Worm (Caenorhabditis elegans) whole organism, L4 larva: Measurements from ENCODE around the gene Y54G2A.37.

Experiments used
- F10B5.3 ChIP-seq: sonication (generic microtip); optimal IDR thresholded peaks from 2 replicates; lab custom pipeline; 2016; ENCODE audit warnings: mild to moderate bottlenecking, missing genetic modification characterization, missing compliant biosample characterization
- F26F4.8 ChIP-seq: fragments of 200-800 bp; sonication (Bioruptor generic); conservative IDR thresholded peaks from 2 replicates; pipeline ENCODE4 v1.3.6; 2022; ENCODE audit warnings: missing genetic modification characterization, missing compliant biosample characterization
- R02D3.7 ChIP-seq: fragments of 150-350 bp; sonication (generic microtip); optimal IDR thresholded peaks from 3 replicates; lab custom pipeline; 2014; ENCODE audit warnings: missing biosample characterization, missing genetic modification characterization
- Y48G9A.11 ChIP-seq: fragments of 200-800 bp; sonication (Bioruptor generic); IDR thresholded peaks from 2 replicates; pipeline ENCODE4 v1.3.6; 2022; ENCODE audit warnings: missing genetic modification reagents, missing genetic modification characterization, missing compliant biosample characterization
- ZK337.2 ChIP-seq: fragments of 200-800 bp; sonication (Bioruptor generic); IDR thresholded peaks from 2 replicates; pipeline ENCODE4 v1.3.6; 2022; ENCODE audit warnings: missing genetic modification reagents, missing genetic modification characterization, missing compliant biosample characterization
- aha-1 ChIP-seq: fragments of 150-350 bp; peaks from one replicate; lab custom pipeline; 2014; ENCODE audit warnings: missing biosample characterization, missing genetic modification characterization
- ama-1 ChIP-seq: fragments of 150-350 bp; optimal IDR thresholded peaks from 2 replicates; lab custom pipeline; 2014; ENCODE audit warnings: inconsistent platforms, mixed read lengths
- ceh-28 ChIP-seq: fragments of 150-350 bp; optimal IDR thresholded peaks from 2 replicates; lab custom pipeline; 2014; ENCODE audit warnings: missing biosample characterization, missing genetic modification reagents, missing genetic modification characterization
- ceh-62 ChIP-seq: sonication (generic microtip); optimal IDR thresholded peaks from 2 replicates; lab custom pipeline; 2017; ENCODE audit warnings: missing biosample characterization, missing genetic modification characterization
- ceh-82 ChIP-seq: sonication (generic microtip); optimal IDR thresholded peaks from 2 replicates; lab custom pipeline; 2017; ENCODE audit warnings: missing biosample characterization, missing genetic modification characterization
- cey-2 ChIP-seq: sonication (generic microtip); optimal IDR thresholded peaks from 3 replicates; lab custom pipeline; 2017; ENCODE audit warnings: missing genetic modification characterization, mild to moderate bottlenecking, missing compliant biosample characterization, antibody characterized with exemption, borderline replicate concordance; ENCODE audit not compliant: insufficient read depth
- ctbp-1 ChIP-seq: fragments of 200-800 bp; sonication (Bioruptor generic); IDR thresholded peaks from 2 replicates; pipeline ENCODE4 v1.3.6; 2022; ENCODE audit warnings: missing genetic modification reagents, missing genetic modification characterization, missing compliant biosample characterization
- daf-12 ChIP-seq: fragments of 150-350 bp; optimal IDR thresholded peaks from 2 replicates; lab custom pipeline; 2014; ENCODE audit warnings: missing biosample characterization, missing genetic modification reagents, missing genetic modification characterization
- daf-16 ChIP-seq, 3 experiments: sonication (generic microtip); optimal IDR thresholded peaks; 2 replicates each; lab custom pipeline; 2016 to 2017; ENCODE audit warnings: missing genetic modification characterization in 3 of 3, missing genetic modification reagents in 3 of 3, mild to moderate bottlenecking in 2 of 3, missing compliant biosample characterization in 2 of 3, missing biosample characterization in 1 of 3, moderate library complexity in 1 of 3
- dmd-6 ChIP-seq: fragments of 200-800 bp; sonication (Bioruptor generic); IDR thresholded peaks from 2 replicates; pipeline ENCODE4 v1.3.6; 2022; ENCODE audit warnings: missing genetic modification reagents, missing genetic modification characterization, missing compliant biosample characterization
- dmd-8 ChIP-seq: fragments of 200-800 bp; sonication (Bioruptor generic); IDR thresholded peaks from 2 replicates; pipeline ENCODE4 v1.3.6; 2022; ENCODE audit warnings: missing genetic modification characterization, missing compliant biosample characterization
- dmd-9 ChIP-seq: fragments of 200-800 bp; sonication (Bioruptor generic); IDR thresholded peaks from 2 replicates; pipeline ENCODE4 v1.3.6; 2022; ENCODE audit warnings: missing genetic modification reagents, missing genetic modification characterization, missing compliant biosample characterization
- duxl-1 ChIP-seq: sonication (generic microtip); optimal IDR thresholded peaks from 2 replicates; lab custom pipeline; 2016; ENCODE audit warnings: mild to moderate bottlenecking, missing genetic modification characterization, moderate library complexity, missing compliant biosample characterization; ENCODE audit not compliant: poor library complexity
- dve-1 ChIP-seq: sonication (generic microtip); optimal IDR thresholded peaks from 2 replicates; lab custom pipeline; 2017; ENCODE audit warnings: antibody characterized with exemption, mild to moderate bottlenecking, missing genetic modification characterization, missing compliant biosample characterization; ENCODE audit not compliant: insufficient read depth
- egl-43 ChIP-seq: fragments of 200-800 bp; sonication (Bioruptor generic); IDR thresholded peaks from 2 replicates; pipeline ENCODE4 v1.3.6; 2022; ENCODE audit warnings: missing genetic modification reagents, missing genetic modification characterization, missing compliant biosample characterization
- fkh-10 ChIP-seq: fragments of 150-350 bp; optimal IDR thresholded peaks from 2 replicates; lab custom pipeline; 2014; ENCODE audit warnings: missing biosample characterization, missing genetic modification reagents, missing genetic modification characterization
- fos-1 ChIP-seq: fragments of 150-350 bp; optimal IDR thresholded peaks from 2 replicates; lab custom pipeline; 2014; ENCODE audit warnings: missing biosample characterization, missing genetic modification characterization
- hif-1 ChIP-seq, 2 experiments: sonication (generic microtip); optimal IDR thresholded peaks; 2 replicates each; lab custom pipeline; 2016 to 2017; ENCODE audit warnings: missing compliant biosample characterization in 2 of 2, missing genetic modification characterization in 2 of 2, missing genetic modification reagents in 2 of 2, missing genotype in 2 of 2, mild to moderate bottlenecking in 1 of 2
- hlh-11 ChIP-seq: fragments of 200-800 bp; sonication (Bioruptor generic); optimal IDR thresholded peaks from 2 replicates; lab custom pipeline; 2018; ENCODE audit warnings: mild to moderate bottlenecking, missing genetic modification characterization, missing compliant biosample characterization
- hmg-1.1 ChIP-seq: fragments of 200-800 bp; sonication (Bioruptor generic); IDR thresholded peaks from 2 replicates; pipeline ENCODE4 v1.3.6; 2022; ENCODE audit warnings: missing genetic modification reagents, missing genetic modification characterization, missing compliant biosample characterization
- lim-7 ChIP-seq: fragments of 200-800 bp; sonication (Bioruptor generic); IDR thresholded peaks from 2 replicates; pipeline ENCODE4 v1.3.6; 2022; ENCODE audit warnings: missing genetic modification characterization, missing compliant biosample characterization
- lin-1 ChIP-seq: fragments of 200-800 bp; sonication (Bioruptor generic); IDR thresholded peaks from 2 replicates; pipeline ENCODE4 v1.3.6; 2022; ENCODE audit warnings: missing genetic modification reagents, missing genetic modification characterization, missing compliant biosample characterization
- lin-13 ChIP-seq: fragments of 150-350 bp; optimal IDR thresholded peaks from 2 replicates; lab custom pipeline; 2014; ENCODE audit warnings: missing biosample characterization, missing genetic modification reagents, missing genetic modification characterization
- lin-38 ChIP-seq: fragments of 200-800 bp; sonication (Bioruptor generic); IDR thresholded peaks from 2 replicates; pipeline ENCODE4 v1.3.6; 2022; ENCODE audit warnings: missing genetic modification reagents, missing genetic modification characterization, missing compliant biosample characterization
- lin-39 ChIP-seq: fragments of 150-350 bp; optimal IDR thresholded peaks from 2 replicates; lab custom pipeline; 2014; ENCODE audit warnings: missing biosample characterization, missing genetic modification reagents, missing genetic modification characterization
- lsy-2 ChIP-seq, 2 experiments: fragments of 150-350 bp in 1 of 2; sonication (generic microtip) in 1 of 2; optimal IDR thresholded peaks; 2 replicates each; lab custom pipeline; 2014 to 2017; ENCODE audit warnings: missing biosample characterization in 2 of 2, missing genetic modification characterization in 2 of 2
- mdl-1 ChIP-seq, 2 experiments: fragments of 150-350 bp in 1 of 2; sonication (generic microtip) in 1 of 2; optimal IDR thresholded peaks; 2 replicates each; lab custom pipeline; 2014 to 2017; ENCODE audit warnings: missing biosample characterization in 2 of 2, missing genetic modification characterization in 2 of 2
- mep-1 ChIP-seq: fragments of 150-350 bp; sonication (generic microtip); optimal IDR thresholded peaks from 3 replicates; lab custom pipeline; 2014; ENCODE audit warnings: missing biosample characterization, missing genetic modification characterization
- mes-2 ChIP-seq: sonication (generic microtip); optimal IDR thresholded peaks from 2 replicates; lab custom pipeline; 2016; ENCODE audit warnings: missing genotype, mild to moderate bottlenecking, missing genetic modification characterization, missing compliant biosample characterization; ENCODE audit not compliant: poor library complexity, severe bottlenecking
- nhr-11 ChIP-seq: fragments of 150-350 bp; optimal IDR thresholded peaks from 2 replicates; lab custom pipeline; 2014; ENCODE audit warnings: missing biosample characterization, missing genetic modification characterization
- nhr-25 ChIP-seq: sonication (generic microtip); optimal IDR thresholded peaks from 2 replicates; lab custom pipeline; 2017; ENCODE audit warnings: missing genetic modification characterization, mild to moderate bottlenecking, missing compliant biosample characterization, antibody characterized with exemption, moderate library complexity, borderline replicate concordance; ENCODE audit not compliant: insufficient read depth
- nhr-48 ChIP-seq: sonication (generic microtip); optimal IDR thresholded peaks from 2 replicates; lab custom pipeline; 2016; ENCODE audit warnings: mild to moderate bottlenecking, missing genetic modification characterization, missing compliant biosample characterization
- nhr-76 ChIP-seq: fragments of 150-350 bp; optimal IDR thresholded peaks from 2 replicates; lab custom pipeline; 2014; ENCODE audit warnings: missing biosample characterization, missing genetic modification characterization
- pha-4 ChIP-seq, 2 experiments: fragments of 150-350 bp in 1 of 2; fragments of 200-800 bp in 1 of 2; sonication (Bioruptor generic) in 1 of 2; IDR thresholded peaks in 1 of 2; optimal IDR thresholded peaks in 1 of 2; 2 replicates each; pipeline versions ENCODE4 v1.3.6 to Lab custom; 2014 to 2022; ENCODE audit warnings: missing genetic modification characterization in 2 of 2, missing genetic modification reagents in 2 of 2, missing biosample characterization in 1 of 2, missing compliant biosample characterization in 1 of 2
- rbr-2 ChIP-seq: sonication (generic microtip); optimal IDR thresholded peaks from 2 replicates; lab custom pipeline; 2016; ENCODE audit warnings: missing genotype, missing genetic modification characterization, missing compliant biosample characterization
- spr-3 ChIP-seq: fragments of 200-800 bp; sonication (Bioruptor generic); optimal IDR thresholded peaks from 2 replicates; lab custom pipeline; 2018; ENCODE audit warnings: mild to moderate bottlenecking, missing genetic modification characterization, missing compliant biosample characterization
- tra-1 ChIP-seq: fragments of 200-800 bp; sonication (Bioruptor generic); IDR thresholded peaks from 2 replicates; pipeline ENCODE4 v1.3.6; 2022; ENCODE audit warnings: missing genetic modification reagents, missing genetic modification characterization, missing compliant biosample characterization
- unc-39 ChIP-seq: sonication (generic microtip); optimal IDR thresholded peaks from 2 replicates; lab custom pipeline; 2017; ENCODE audit warnings: missing biosample characterization, missing genetic modification characterization
- unc-62 ChIP-seq, 3 experiments: fragments of 150-350 bp in 1 of 3; sonication (generic microtip); optimal IDR thresholded peaks in 2 of 3; peaks in 1 of 3; 1 replicate in 1 of 3; 2 replicates in 2 of 3; lab custom pipeline; 2014 to 2017; ENCODE audit warnings: missing biosample characterization in 3 of 3, missing genetic modification characterization in 3 of 3, missing genetic modification reagents in 3 of 3, missing genotype in 1 of 3
- zip-11 ChIP-seq: fragments of 200-800 bp; sonication (Bioruptor generic); IDR thresholded peaks from 2 replicates; pipeline ENCODE4 v1.3.6; 2022; ENCODE audit warnings: missing genetic modification characterization, missing compliant biosample characterization

Y54G2A.37 gene

DNA sequence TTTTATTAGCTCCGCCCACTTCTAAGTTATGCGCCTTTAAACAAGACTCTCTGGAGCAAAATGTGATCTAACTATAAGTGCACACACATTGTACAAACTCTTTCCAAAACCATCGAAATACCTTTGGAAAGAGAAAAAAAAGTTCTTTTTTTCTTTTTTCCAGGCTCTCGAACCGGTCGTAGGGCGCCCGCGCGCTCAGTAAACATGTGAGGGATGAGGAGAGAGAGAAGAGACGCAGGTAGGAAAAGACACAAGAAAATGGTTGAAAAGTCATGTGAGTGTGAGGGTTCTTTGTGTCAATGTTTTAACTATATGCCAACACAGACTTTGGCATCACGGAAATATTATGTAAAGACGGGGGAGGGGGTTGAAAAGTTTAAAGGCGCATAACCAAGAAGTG lies 46.0 kb upstream of the Y54G2A.37 start (continued):
- TF ChIP-seq zip-11 (GFP tag; lab: Robert Waterston, UW) (0 out of 2 replicates have a peak, but pooled peaks have one; percentile 9), dve-1 (tag; lab: Kevin White, UChicago) (peak; percentile 92), dmd-8 (no peak), unc-39 (no peak), ctbp-1 (GFP tag; lab: Robert Waterston, UW) (peak; percentile 49; the same call in 1 of the 2 replicates), lin-38 (GFP tag; lab: Robert Waterston, UW) (peak; percentile 41; the same call in 1 of the 2 replicates), cey-2 (tag; lab: Kevin White, UChicago) (no peak), Y48G9A.11 (GFP tag; lab: Robert Waterston, UW) (no peak), hif-1 (tag; optimal IDR thresholded peaks at IDR 0.05; lab: Kevin White, UChicago) (peak in 1 of 2 experiments; percentile 43)

DNA sequence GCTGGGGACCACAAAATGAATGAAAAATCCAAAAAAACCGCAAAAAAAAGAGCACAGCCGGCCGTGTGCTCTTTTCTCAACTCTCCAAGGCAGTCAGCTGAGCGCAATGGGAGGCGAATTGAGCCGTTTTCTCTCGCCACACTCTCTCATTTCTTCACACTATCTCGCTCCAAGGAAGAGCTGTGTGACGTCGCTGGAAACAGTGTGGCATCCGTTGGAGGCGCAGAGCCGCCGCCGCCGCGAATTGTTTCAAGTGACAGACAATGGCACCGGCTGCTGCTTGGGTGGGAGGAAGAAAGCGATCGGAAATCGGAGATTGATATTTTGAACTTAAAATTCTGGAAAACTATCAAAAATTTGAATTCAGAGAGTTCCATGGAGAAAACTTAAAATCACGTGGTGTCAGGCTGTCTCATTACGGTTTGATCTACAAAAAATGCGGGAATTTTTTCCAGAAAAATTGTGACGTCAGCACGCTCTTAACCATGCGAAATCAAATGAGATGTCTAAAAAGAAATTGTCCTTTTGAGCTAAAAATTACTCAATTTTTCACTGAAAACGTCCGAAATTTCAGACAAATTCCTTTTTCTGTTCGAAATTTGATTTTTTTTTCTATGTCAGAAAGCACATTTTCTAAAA lies 44.4 kb upstream of the Y54G2A.37 start:
- TF ChIP-seq pha-4 (GFP tag; IDR thresholded peaks at IDR 0.05; lab: Robert Waterston, UW) (peak; percentile 37; the same call in 1 of the 2 replicates), pha-4 (tag; optimal IDR thresholded peaks at IDR 0.05; lab: Kevin White, UChicago) (no peak), tra-1 (GFP tag; lab: Robert Waterston, UW) (peak; percentile 52; the same call in 1 of the 2 replicates), dmd-9 (GFP tag; lab: Robert Waterston, UW) (no peak), lin-39 (tag; lab: Kevin White, UChicago) (no peak), mdl-1 (tag; optimal IDR thresholded peaks at IDR 0.05; lab: Kevin White, UChicago) (no peak), mep-1 (tag; lab: Kevin White, UChicago) (peak; percentile 3), lim-7 (GFP tag; lab: Robert Waterston, UW) (0 out of 2 replicates have a peak, but pooled peaks have one; percentile 32), nhr-48 (tag; lab: Kevin White, UChicago) (no peak), lin-1 (GFP tag; lab: Robert Waterston, UW) (0 out of 2 replicates have a peak, but pooled peaks have one; percentile 42), hmg-1.1 (GFP tag; lab: Robert Waterston, UW) (peak; percentile 74), dve-1 (tag; lab: Kevin White, UChicago) (peak; percentile 7), F10B5.3 (tag; lab: Kevin White, UChicago) (no peak), fos-1 (no peak), spr-3 (GFP tag; lab: Kevin White, UChicago) (no peak), lsy-2 (tag; optimal IDR thresholded peaks at IDR 0.05; lab: Kevin White, UChicago) (no peak), duxl-1 (tag; lab: Kevin White, UChicago) (no peak), hif-1 (tag; optimal IDR thresholded peaks at IDR 0.05; lab: Kevin White, UChicago) (peak in 1 of 2 experiments; percentile 29), ceh-82 (no peak), ceh-62 (tag; lab: Kevin White, UChicago) (no peak), daf-16 (GFP tag; optimal IDR thresholded peaks at IDR 0.05; lab: Kevin White, UChicago) (peak in 1 of 2 experiments; percentile 0), daf-16 (tag; optimal IDR thresholded peaks at IDR 0.05; lab: Kevin White, UChicago) (no peak), fkh-10 (peak; percentile 5), ama-1 (lab: Kevin White, UChicago) (no peak), daf-12 (tag; lab: Kevin White, UChicago) (no peak), ctbp-1 (GFP tag; lab: Robert Waterston, UW) (peak; percentile 58; the same call in 1 of the 2 replicates), unc-62 (GFP tag; optimal IDR thresholded peaks at IDR 0.05 in 1 of 2; lab: Kevin White, UChicago) (peak in 1 of 2 experiments; percentile 96), unc-62 (tag; optimal IDR thresholded peaks at IDR 0.05; lab: Kevin White, UChicago) (no peak), ceh-28 (tag; lab: Kevin White, UChicago) (no peak), lin-13 (no peak), nhr-25 (tag; lab: Kevin White, UChicago) (no peak), rbr-2 (tag; lab: Kevin White, UChicago) (peak; percentile 45), nhr-76 (tag; lab: Kevin White, UChicago) (no peak), nhr-11 (peak; percentile 22), ZK337.2 (GFP tag; lab: Robert Waterston, UW) (no peak), F26F4.8 (GFP tag; lab: Robert Waterston, UW) (no peak), dmd-6 (GFP tag; lab: Robert Waterston, UW) (0 out of 2 replicates have a peak, but pooled peaks have one; percentile 15), hlh-11 (tag; lab: Kevin White, UChicago) (peak; percentile 89), egl-43 (GFP tag; lab: Robert Waterston, UW) (peak; percentile 70; the same call in 1 of the 2 replicates), mes-2 (tag; lab: Kevin White, UChicago) (peak; percentile 36), aha-1 (tag; lab: Kevin White, UChicago) (peak; percentile 92), R02D3.7 (tag; lab: Kevin White, UChicago) (no peak)
